Worm (Caenorhabditis elegans): Measurements from ENCODE around the gene nhr-181.

The nhr-181 gene

DNA sequence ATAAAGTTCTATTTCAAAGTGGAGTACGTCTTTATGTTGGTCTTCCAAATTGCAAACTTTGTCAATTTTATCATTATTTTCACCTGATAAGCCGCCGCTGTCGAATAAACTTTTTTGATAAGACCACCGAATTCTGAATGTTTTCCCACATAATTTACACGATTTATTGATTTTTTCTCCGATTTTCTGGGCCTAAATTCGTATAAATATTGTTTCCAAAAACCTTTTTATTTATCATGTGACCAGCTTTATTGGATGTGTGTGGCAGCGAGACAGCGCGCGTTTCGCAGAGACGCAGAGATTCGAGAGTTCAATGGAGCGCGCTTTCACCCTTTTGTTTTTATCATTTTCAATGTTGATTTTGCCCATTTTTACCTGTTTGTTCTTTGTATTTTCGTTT lies 48.2 kb downstream of the nhr-181 start (continued):
- no peak for TF ChIP-seq nhr-237 (tag; optimal IDR thresholded peaks at IDR 0.05)
- no peak for TF ChIP-seq ces-1 (GFP tag; optimal IDR thresholded peaks at IDR 0.05)
- no peak for TF ChIP-seq zip-11 (GFP tag; IDR thresholded peaks at IDR 0.05)
- TF ChIP-seq spr-1 (tag; optimal IDR thresholded peaks at IDR 0.05), result no peak
- 0 out of 2 replicates have a peak, but pooled peaks have one; percentile 44 for TF ChIP-seq tra-1 (GFP tag; IDR thresholded peaks at IDR 0.05)
- TF ChIP-seq zag-1 (tag; optimal IDR thresholded peaks at IDR 0.05), result no peak
- TF ChIP-seq lim-7 (GFP tag; IDR thresholded peaks at IDR 0.05), result no peak
- peak; percentile 59 for TF ChIP-seq nhr-77 (tag; optimal IDR thresholded peaks at IDR 0.05)
- no peak for TF ChIP-seq cey-2 (tag; optimal IDR thresholded peaks at IDR 0.05; ENCODE audit: borderline replicate concordance, insufficient read depth)
- no peak for TF ChIP-seq attf-4 (tag; optimal IDR thresholded peaks at IDR 0.05)
- TF ChIP-seq hif-1 (tag; optimal IDR thresholded peaks at IDR 0.05), result peak in 1 of 2 experiments; percentile 83
- TF ChIP-seq snpc-4 (tag; optimal IDR thresholded peaks at IDR 0.05), result no peak
- TF ChIP-seq lsy-2 (tag; optimal IDR thresholded peaks at IDR 0.05), result peak in 1 of 2 experiments; percentile 87
- TF ChIP-seq zip-2 (tag; optimal IDR thresholded peaks at IDR 0.05), result peak; percentile 21
- TF ChIP-seq mxl-2 (GFP tag; conservative IDR thresholded peaks at IDR 0.05), result no peak
- no peak for TF ChIP-seq vab-7 (GFP tag; IDR thresholded peaks at IDR 0.05)
- peak; percentile 69 for TF ChIP-seq hmg-1.1 (GFP tag; IDR thresholded peaks at IDR 0.05)
- TF ChIP-seq F10B5.3 (tag; optimal IDR thresholded peaks at IDR 0.05), result no peak
- peak; percentile 58 for TF ChIP-seq dmd-6 (GFP tag; IDR thresholded peaks at IDR 0.05)
- TF ChIP-seq lin-38 (GFP tag; IDR thresholded peaks at IDR 0.05), result peak; percentile 94
- TF ChIP-seq F49E8.2 (tag; optimal IDR thresholded peaks at IDR 0.05; ENCODE audit: borderline replicate concordance), result no peak
- TF ChIP-seq lin-15B (tag; optimal IDR thresholded peaks at IDR 0.05), result no peak
- no peak for TF ChIP-seq spr-3 (GFP tag; optimal IDR thresholded peaks at IDR 0.05)
- TF ChIP-seq aly-2 (tag; optimal IDR thresholded peaks at IDR 0.05), result no peak
- TF ChIP-seq dve-1 (tag; optimal IDR thresholded peaks at IDR 0.05; ENCODE audit: insufficient read depth), result peak; percentile 90
- no peak for TF ChIP-seq ztf-11 (tag; optimal IDR thresholded peaks at IDR 0.05)
- TF ChIP-seq mes-2 (tag; optimal IDR thresholded peaks at IDR 0.05; ENCODE audit: poor library complexity, severe bottlenecking), result peak; percentile 52
- no peak for TF ChIP-seq jun-1 (tag; optimal IDR thresholded peaks at IDR 0.05)
- no peak for TF ChIP-seq madf-5 (GFP tag; IDR thresholded peaks at IDR 0.05)
- 0 out of 2 replicates have a peak, but pooled peaks have one; percentile 43 for TF ChIP-seq ceh-20 (GFP tag; IDR thresholded peaks at IDR 0.05)
- TF ChIP-seq sdz-12 (GFP tag; optimal IDR thresholded peaks at IDR 0.05), result no peak
- TF ChIP-seq unc-62 (GFP tag; optimal IDR thresholded peaks at IDR 0.05 in 1 of 2), result no peak
- TF ChIP-seq unc-62 (tag; optimal IDR thresholded peaks at IDR 0.05), result no peak
- no peak for TF ChIP-seq mdt-29 (GFP tag; IDR thresholded peaks at IDR 0.05)
- TF ChIP-seq F26F4.8 (GFP tag; conservative IDR thresholded peaks at IDR 0.05), result no peak
- TF ChIP-seq dpl-1 (GFP tag; optimal IDR thresholded peaks at IDR 0.05), result peak; percentile 68
- TF ChIP-seq F37D6.2 (tag; optimal IDR thresholded peaks at IDR 0.05), result peak; percentile 17
- TF ChIP-seq lin-13 (GFP tag; optimal IDR thresholded peaks at IDR 0.05), result peak; percentile 65
- no peak for TF ChIP-seq Y105C5A.15 (GFP tag; IDR thresholded peaks at IDR 0.05)
- TF ChIP-seq pha-4 (GFP tag; IDR thresholded peaks at IDR 0.05), result peak; percentile 27; the same call in 1 of the 2 replicates
- TF ChIP-seq pha-4 (tag; optimal IDR thresholded peaks at IDR 0.05), result peak; percentile 29
- peak; percentile 99 for TF ChIP-seq hlh-30 (tag; optimal IDR thresholded peaks at IDR 0.05; ENCODE audit: insufficient read depth)
- TF ChIP-seq aha-1 (tag), result peak; percentile 88
- TF ChIP-seq pqm-1 (tag; optimal IDR thresholded peaks at IDR 0.05), result peak; percentile 81
- TF ChIP-seq ceh-28 (tag; optimal IDR thresholded peaks at IDR 0.05), result peak; percentile 18
- peak; percentile 82 for TF ChIP-seq mep-1 (tag; optimal IDR thresholded peaks at IDR 0.05)
- TF ChIP-seq ctbp-1 (GFP tag; IDR thresholded peaks at IDR 0.05), result 0 out of 2 replicates have a peak, but pooled peaks have one; percentile 20
- TF ChIP-seq ZK546.5 (tag; optimal IDR thresholded peaks at IDR 0.05), result no peak
- TF ChIP-seq nhr-28 (tag; optimal IDR thresholded peaks at IDR 0.05), result peak; percentile 46
- no peak for TF ChIP-seq daf-12 (tag; optimal IDR thresholded peaks at IDR 0.05)
- no peak for TF ChIP-seq saeg-2 (GFP tag; IDR thresholded peaks at IDR 0.05)
- TF ChIP-seq nhr-111 (GFP tag; optimal IDR thresholded peaks at IDR 0.05), result no peak

Measured in whole organism, L4 larva.